In genomic region chr3L:11205608-11206336, dm6 we compare ENCODE assay signal across 1 fruit fly cellular context.
TF ChIP-seq lines count a peak whose summit lies in the region.

Gene Plod (minus strand): TSS chr3L:11206016.

TF ChIP-seq in whole organism, embryonic, 481 proteins besides CTCF, POLR2A, EP300 and RAD21 (continued from another document and continues in another):
- TF ChIP-seq CG8478 (optimal IDR thresholded peaks at IDR 0.05; lab: Kevin White, UChicago) (no peak), CG2875 (GFP tag; optimal IDR thresholded peaks at IDR 0.05; lab: Kevin White, UChicago) (no peak), CG7928 (GFP tag; optimal IDR thresholded peaks at IDR 0.05; lab: Kevin White, UChicago) (peak; percentile 9), CG10147 (GFP tag; optimal IDR thresholded peaks at IDR 0.05; lab: Kevin White, UChicago) (no peak), CG4730 (GFP tag; IDR thresholded peaks at IDR 0.05; lab: Robert Waterston, UW) (no peak), BtbVII (GFP tag; optimal IDR thresholded peaks at IDR 0.05; lab: Kevin White, UChicago) (peak; percentile 29), pnt (GFP tag; optimal IDR thresholded peaks at IDR 0.05; lab: Kevin White, UChicago) (no peak), CG10209 (GFP tag; optimal IDR thresholded peaks at IDR 0.05; lab: Kevin White, UChicago) (peak; percentile 21), Asciz (GFP tag; optimal IDR thresholded peaks at IDR 0.05; lab: Kevin White, UChicago) (peak; percentile 15), B-H2 (GFP tag; optimal IDR thresholded peaks at IDR 0.05; lab: Kevin White, UChicago) (peak; percentile 38), CG3838 (GFP tag; optimal IDR thresholded peaks at IDR 0.05; lab: Kevin White, UChicago) (no peak), pzg (GFP tag; optimal IDR thresholded peaks at IDR 0.05; lab: Kevin White, UChicago) (peak; percentile 85), Fer2 (tag; optimal IDR thresholded peaks at IDR 0.05; lab: Kevin White, UChicago) (no peak), tup (GFP tag; optimal IDR thresholded peaks at IDR 0.05; lab: Kevin White, UChicago) (no peak), CG16779 (GFP tag; IDR thresholded peaks at IDR 0.05; lab: Robert Waterston, UW) (no peak), ssp (GFP tag; IDR thresholded peaks at IDR 0.05; lab: Robert Waterston, UW) (peak; percentile 97), H15 (GFP tag; IDR thresholded peaks at IDR 0.05; lab: Robert Waterston, UW) (no peak), chinmo (GFP tag; IDR thresholded peaks at IDR 0.05; lab: Robert Waterston, UW; ENCODE audit: partially characterized antibody) (peak; percentile 73; the same call in 2 of the 4 replicates), D19B (GFP tag; optimal IDR thresholded peaks at IDR 0.05; lab: Kevin White, UChicago) (no peak), prd (optimal IDR thresholded peaks at IDR 0.05; lab: Kevin White, UChicago) (no peak), prd (GFP tag; IDR thresholded peaks at IDR 0.05; lab: Robert Waterston, UW) (peak; percentile 55), CG12236 (GFP tag; optimal IDR thresholded peaks at IDR 0.05; lab: Kevin White, UChicago) (no peak), CG3726 (GFP tag; IDR thresholded peaks at IDR 0.05; lab: Robert Waterston, UW) (no peak), CG1529 (GFP tag; optimal IDR thresholded peaks at IDR 0.05; lab: Kevin White, UChicago) (no peak), CG3065 (GFP tag; optimal IDR thresholded peaks at IDR 0.05; lab: Kevin White, UChicago) (no peak), lmd (GFP tag; IDR thresholded peaks at IDR 0.05; lab: Robert Waterston, UW) (no peak; the same call in 1 of the 2 replicates), Gug (GFP tag; IDR thresholded peaks at IDR 0.05; lab: Robert Waterston, UW) (no peak), CG11085 (GFP tag; IDR thresholded peaks at IDR 0.05; lab: Robert Waterston, UW) (peak; percentile 7; the same call in 1 of the 2 replicates), CG5953 (GFP tag; IDR thresholded peaks at IDR 0.05; lab: Robert Waterston, UW) (no peak), CG2120 (GFP tag; optimal IDR thresholded peaks at IDR 0.05; lab: Kevin White, UChicago) (peak; percentile 66), Ravus (GFP tag; IDR thresholded peaks at IDR 0.05; lab: Robert Waterston, UW) (no peak), Dek (tag; optimal IDR thresholded peaks at IDR 0.05; lab: Kevin White, UChicago) (peak; percentile 77), Spps (tag; optimal IDR thresholded peaks at IDR 0.05; lab: Kevin White, UChicago) (peak; percentile 11), CG13775 (GFP tag; optimal IDR thresholded peaks at IDR 0.05; lab: Kevin White, UChicago) (no peak), Atf3 (GFP tag; optimal IDR thresholded peaks at IDR 0.05; lab: Kevin White, UChicago) (no peak), CG3407 (GFP tag; optimal IDR thresholded peaks at IDR 0.05; lab: Kevin White, UChicago) (peak; percentile 29), D (optimal IDR thresholded peaks at IDR 0.05; lab: Kevin White, UChicago) (peak; percentile 67), D (GFP tag; optimal IDR thresholded peaks at IDR 0.05; lab: Kevin White, UChicago) (peak; percentile 1), knrl (GFP tag; IDR thresholded peaks at IDR 0.05; lab: Robert Waterston, UW; ENCODE audit: partially characterized antibody) (no peak; the same call in 2 of the 3 replicates), CG7987 (GFP tag; optimal IDR thresholded peaks at IDR 0.05; lab: Kevin White, UChicago) (no peak), CG17359 (tag; optimal IDR thresholded peaks at IDR 0.05; lab: Kevin White, UChicago) (peak; percentile 53), CG6791 (GFP tag; IDR thresholded peaks at IDR 0.05; lab: Robert Waterston, UW; ENCODE audit: partially characterized antibody) (0 out of 3 replicates have a peak, but pooled peaks have one; percentile 45), Atf-2 (GFP tag; optimal IDR thresholded peaks at IDR 0.05; lab: Kevin White, UChicago) (no peak), CG14014 (GFP tag; IDR thresholded peaks at IDR 0.05; lab: Robert Waterston, UW) (no peak), sens (GFP tag; lab: Kevin White, UChicago) (peak; percentile 92), CG3995 (GFP tag; optimal IDR thresholded peaks at IDR 0.05; lab: Kevin White, UChicago) (no peak), oc (tag; optimal IDR thresholded peaks at IDR 0.05; lab: Kevin White, UChicago) (peak; percentile 62), Optix (GFP tag; IDR thresholded peaks at IDR 0.05; lab: Robert Waterston, UW) (no peak), tap (tag; optimal IDR thresholded peaks at IDR 0.05; lab: Kevin White, UChicago) (no peak), HmgZ (tag; optimal IDR thresholded peaks at IDR 0.05; lab: Kevin White, UChicago) (peak; percentile 65), dati (GFP tag; IDR thresholded peaks at IDR 0.05; lab: Robert Waterston, UW) (no peak), CG4707 (GFP tag; optimal IDR thresholded peaks at IDR 0.05; lab: Kevin White, UChicago) (no peak), stc (GFP tag; IDR thresholded peaks at IDR 0.05; lab: Robert Waterston, UW) (0 out of 2 replicates have a peak, but pooled peaks have one; percentile 11), CG34376 (GFP tag; optimal IDR thresholded peaks at IDR 0.05; lab: Kevin White, UChicago) (peak; percentile 53), inv (GFP tag; IDR thresholded peaks at IDR 0.05; lab: Robert Waterston, UW; ENCODE audit: partially characterized antibody) (no peak), Mrtf (GFP tag; IDR thresholded peaks at IDR 0.05; lab: Robert Waterston, UW) (peak; percentile 40; the same call in 1 of the 3 replicates), sim (GFP tag; IDR thresholded peaks at IDR 0.05; lab: Robert Waterston, UW) (no peak), psq (GFP tag; optimal IDR thresholded peaks at IDR 0.05; lab: Kevin White, UChicago) (peak; percentile 43), disco-r (GFP tag; optimal IDR thresholded peaks at IDR 0.05; lab: Kevin White, UChicago) (no peak), zen2 (GFP tag; IDR thresholded peaks at IDR 0.05; lab: Robert Waterston, UW; ENCODE audit: partially characterized antibody) (no peak), Oli (tag; optimal IDR thresholded peaks at IDR 0.05; lab: Kevin White, UChicago) (peak; percentile 0), ab (GFP tag; optimal IDR thresholded peaks at IDR 0.05; lab: Kevin White, UChicago) (no peak), CG12942 (GFP tag; optimal IDR thresholded peaks at IDR 0.05; lab: Kevin White, UChicago) (peak; percentile 40), tin (GFP tag; optimal IDR thresholded peaks at IDR 0.05; lab: Kevin White, UChicago) (peak; percentile 35), Jarid2 (GFP tag; optimal IDR thresholded peaks at IDR 0.05; lab: Kevin White, UChicago) (peak; percentile 88), B-H1 (GFP tag; IDR thresholded peaks at IDR 0.05; lab: Robert Waterston, UW) (peak; percentile 50; the same call in 1 of the 3 replicates), az2 (GFP tag; optimal IDR thresholded peaks at IDR 0.05; lab: Kevin White, UChicago) (peak; percentile 47), Xbp1 (GFP tag; optimal IDR thresholded peaks at IDR 0.05; lab: Kevin White, UChicago) (peak; percentile 53), CG7786 (GFP tag; optimal IDR thresholded peaks at IDR 0.05; lab: Kevin White, UChicago) (no peak), Max (GFP tag; optimal IDR thresholded peaks at IDR 0.05; lab: Kevin White, UChicago) (no peak), fd102C (GFP tag; optimal IDR thresholded peaks at IDR 0.05; lab: Kevin White, UChicago) (no peak), CG32532 (GFP tag; IDR thresholded peaks at IDR 0.05; lab: Robert Waterston, UW) (peak; percentile 68; the same call in 1 of the 2 replicates), CG6654 (GFP tag; optimal IDR thresholded peaks at IDR 0.05; lab: Kevin White, UChicago) (no peak), CG17612 (GFP tag; IDR thresholded peaks at IDR 0.05; lab: Robert Waterston, UW) (no peak), D19A (tag; optimal IDR thresholded peaks at IDR 0.05; lab: Kevin White, UChicago) (peak; percentile 15), Awh (GFP tag; IDR thresholded peaks at IDR 0.05; lab: Robert Waterston, UW) (peak; percentile 39; the same call in 1 of the 2 replicates), CG42726 (GFP tag; IDR thresholded peaks at IDR 0.05; lab: Robert Waterston, UW; ENCODE audit: partially characterized antibody) (peak; percentile 56), CG2889 (GFP tag; IDR thresholded peaks at IDR 0.05; lab: Robert Waterston, UW) (0 out of 3 replicates have a peak, but pooled peaks have one; percentile 29), dmrt99B (tag; optimal IDR thresholded peaks at IDR 0.05; lab: Kevin White, UChicago) (peak; percentile 27), CG33213 (GFP tag; optimal IDR thresholded peaks at IDR 0.05; lab: Kevin White, UChicago) (peak; percentile 61), pita (GFP tag; optimal IDR thresholded peaks at IDR 0.05; lab: Kevin White, UChicago) (no peak), bbx (GFP tag; IDR thresholded peaks at IDR 0.05; lab: Robert Waterston, UW; ENCODE audit: partially characterized antibody) (peak; percentile 65; the same call in 1 of the 2 replicates), cato (GFP tag; optimal IDR thresholded peaks at IDR 0.05; lab: Kevin White, UChicago; ENCODE audit: borderline replicate concordance) (no peak), CG2202 (tag; optimal IDR thresholded peaks at IDR 0.05; lab: Kevin White, UChicago) (peak; percentile 27), CG9727 (GFP tag; optimal IDR thresholded peaks at IDR 0.05; lab: Kevin White, UChicago) (peak; percentile 52), CHES-1-like (GFP tag; optimal IDR thresholded peaks at IDR 0.05; lab: Kevin White, UChicago) (peak; percentile 69), ase (GFP tag; IDR thresholded peaks at IDR 0.05; lab: Robert Waterston, UW) (no peak), wor (GFP tag; IDR thresholded peaks at IDR 0.05; lab: Robert Waterston, UW) (no peak), Aef1 (GFP tag; IDR thresholded peaks at IDR 0.05; lab: Robert Waterston, UW) (0 out of 3 replicates have a peak, but pooled peaks have one; percentile 17), Sry-β (GFP tag; optimal IDR thresholded peaks at IDR 0.05; lab: Kevin White, UChicago) (no peak), Myb (GFP tag; optimal IDR thresholded peaks at IDR 0.05; lab: Kevin White, UChicago) (peak; percentile 52), Nf-YC (tag; optimal IDR thresholded peaks at IDR 0.05; lab: Kevin White, UChicago) (peak; percentile 52), HLH4C (GFP tag; IDR thresholded peaks at IDR 0.05; lab: Robert Waterston, UW; ENCODE audit: partially characterized antibody) (no peak), CG17186 (GFP tag; optimal IDR thresholded peaks at IDR 0.05; lab: Kevin White, UChicago) (no peak), ttk (GFP tag; IDR thresholded peaks at IDR 0.05; lab: Robert Waterston, UW) (no peak), C15 (GFP tag; IDR thresholded peaks at IDR 0.05; lab: Robert Waterston, UW) (no peak), CG1832 (GFP tag; optimal IDR thresholded peaks at IDR 0.05; lab: Kevin White, UChicago) (no peak), TFAM (GFP tag; optimal IDR thresholded peaks at IDR 0.05; lab: Kevin White, UChicago) (no peak), PHDP (tag; optimal IDR thresholded peaks at IDR 0.05; lab: Kevin White, UChicago) (peak; percentile 67), Side (GFP tag; optimal IDR thresholded peaks at IDR 0.05; lab: Kevin White, UChicago) (peak; percentile 46), CG3847 (GFP tag; IDR thresholded peaks at IDR 0.05; lab: Robert Waterston, UW) (peak; percentile 28; the same call in 1 of the 2 replicates), CG43689 (GFP tag; IDR thresholded peaks at IDR 0.05; lab: Robert Waterston, UW) (no peak), Nf-YA (GFP tag; IDR thresholded peaks at IDR 0.05; lab: Robert Waterston, UW) (no peak; the same call in 1 of the 2 replicates), salm (tag; optimal IDR thresholded peaks at IDR 0.05; lab: Kevin White, UChicago) (peak; percentile 5), CG6254 (GFP tag; optimal IDR thresholded peaks at IDR 0.05; lab: Kevin White, UChicago) (peak; percentile 6), CG31224 (GFP tag; IDR thresholded peaks at IDR 0.05; lab: Robert Waterston, UW) (0 out of 2 replicates have a peak, but pooled peaks have one; percentile 16), Dad (GFP tag; optimal IDR thresholded peaks at IDR 0.05; lab: Kevin White, UChicago) (no peak), Hmr (GFP tag; optimal IDR thresholded peaks at IDR 0.05; lab: Kevin White, UChicago) (peak; percentile 76), ranshi (GFP tag; IDR thresholded peaks at IDR 0.05; lab: Robert Waterston, UW) (peak; percentile 46; the same call in 1 of the 2 replicates), fd3F (GFP tag; optimal IDR thresholded peaks at IDR 0.05; lab: Kevin White, UChicago) (peak; percentile 18), CG11723 (GFP tag; optimal IDR thresholded peaks at IDR 0.05; lab: Kevin White, UChicago) (no peak), luna (GFP tag; optimal IDR thresholded peaks at IDR 0.05; lab: Kevin White, UChicago) (no peak), CG7357 (GFP tag; IDR thresholded peaks at IDR 0.05; lab: Robert Waterston, UW) (peak; percentile 94), Adf1 (GFP tag; IDR thresholded peaks at IDR 0.05; lab: Robert Waterston, UW) (no peak; the same call in 1 of the 2 replicates), CG10959 (GFP tag; IDR thresholded peaks at IDR 0.05; lab: Robert Waterston, UW) (no peak), Pdp1 (GFP tag; optimal IDR thresholded peaks at IDR 0.05; lab: Kevin White, UChicago) (peak in 1 of 2 experiments; percentile 61), CG30403 (GFP tag; optimal IDR thresholded peaks at IDR 0.05; lab: Kevin White, UChicago) (peak; percentile 45), CG5180 (GFP tag; optimal IDR thresholded peaks at IDR 0.05; lab: Kevin White, UChicago) (peak; percentile 41), gro (GFP tag; optimal IDR thresholded peaks at IDR 0.05; lab: Kevin White, UChicago) (peak; percentile 26), dm (GFP tag; optimal IDR thresholded peaks at IDR 0.05; lab: Kevin White, UChicago) (no peak), CG8944 (GFP tag; optimal IDR thresholded peaks at IDR 0.05; lab: Kevin White, UChicago) (peak; percentile 18), CG6813 (GFP tag; optimal IDR thresholded peaks at IDR 0.05; lab: Kevin White, UChicago) (no peak), onecut (GFP tag; IDR thresholded peaks at IDR 0.05; lab: Robert Waterston, UW) (peak; percentile 32), ind (GFP tag; optimal IDR thresholded peaks at IDR 0.05; lab: Kevin White, UChicago) (peak; percentile 37), CG13296 (GFP tag; optimal IDR thresholded peaks at IDR 0.05; lab: Kevin White, UChicago) (peak; percentile 35), chm (GFP tag; IDR thresholded peaks at IDR 0.05; lab: Robert Waterston, UW) (peak; percentile 75), Usf (GFP tag; optimal IDR thresholded peaks at IDR 0.05; lab: Kevin White, UChicago) (no peak), CG12071 (GFP tag; optimal IDR thresholded peaks at IDR 0.05; lab: Kevin White, UChicago) (peak; percentile 24), NC2β (GFP tag; optimal IDR thresholded peaks at IDR 0.05; lab: Kevin White, UChicago) (peak; percentile 31), CG7556 (GFP tag; optimal IDR thresholded peaks at IDR 0.05; lab: Kevin White, UChicago) (peak; percentile 21), CG15479 (GFP tag; optimal IDR thresholded peaks at IDR 0.05; lab: Kevin White, UChicago) (no peak)
